Fruit fly (Drosophila melanogaster) whole organism, embryonic: Measurements from ENCODE around the gene mRpS7.

Experiments
- Awh ChIP-seq: fragments of 200-800 bp; sonication (Bioruptor generic); IDR thresholded peaks from 2 replicates; pipeline ENCODE4, ENCODE4 v1.3.6; 2022; ENCODE audit warnings: missing biosample characterization, missing genetic modification characterization
- Blimp-1 ChIP-seq: fragments of 200-800 bp; sonication (Bioruptor generic); optimal IDR thresholded peaks from 3 replicates; lab custom pipeline; 2018; ENCODE audit warnings: missing biosample characterization, missing genetic modification characterization, mild to moderate bottlenecking, moderate library complexity, missing genetic modification reagents
- CG10209 ChIP-seq: fragments of 200-800 bp; sonication (Bioruptor generic); optimal IDR thresholded peaks from 3 replicates; lab custom pipeline; 2017; ENCODE audit warnings: missing biosample characterization, mild to moderate bottlenecking, missing genetic modification characterization, missing genetic modification reagents
- CG10274 ChIP-seq: fragments of 200-800 bp; sonication (Bioruptor generic); optimal IDR thresholded peaks from 3 replicates; lab custom pipeline; 2017; ENCODE audit warnings: missing biosample characterization, mild to moderate bottlenecking, missing genetic modification characterization
- CG10565 ChIP-seq: fragments of 200-800 bp; sonication (Bioruptor generic); optimal IDR thresholded peaks from 3 replicates; lab custom pipeline; 2016; ENCODE audit warnings: missing biosample characterization, mild to moderate bottlenecking, missing genetic modification characterization
- CG13424 ChIP-seq: fragments of 200-800 bp; sonication (Bioruptor generic); optimal IDR thresholded peaks from 2 replicates; lab custom pipeline; 2019; ENCODE audit warnings: missing biosample characterization, mild to moderate bottlenecking, missing genetic modification characterization, moderate library complexity
- CG13775 ChIP-seq: fragments of 200-800 bp; sonication (Bioruptor generic); optimal IDR thresholded peaks from 3 replicates; lab custom pipeline; 2017; ENCODE audit warnings: missing biosample characterization, mild to moderate bottlenecking, missing genetic modification characterization
- CG14050 ChIP-seq: fragments of 200-800 bp; sonication (Bioruptor generic); IDR thresholded peaks from 3 replicates; pipeline ENCODE4 v1.3.6; 2022; ENCODE audit warnings: missing biosample characterization, missing genetic modification characterization
- CG14710 ChIP-seq: fragments of 200-800 bp; sonication (Bioruptor generic); optimal IDR thresholded peaks from 3 replicates; lab custom pipeline; 2019; ENCODE audit warnings: missing biosample characterization, mild to moderate bottlenecking, missing genetic modification characterization, moderate library complexity
- CG15073 ChIP-seq: fragments of 200-800 bp; sonication (Bioruptor generic); optimal IDR thresholded peaks from 2 replicates; lab custom pipeline; 2016; ENCODE audit warnings: missing biosample characterization, missing genetic modification characterization
- CG15696 ChIP-seq: fragments of 200-800 bp; sonication (Bioruptor generic); optimal IDR thresholded peaks from 2 replicates; lab custom pipeline; 2019; ENCODE audit warnings: missing biosample characterization, mild to moderate bottlenecking, missing genetic modification characterization, moderate library complexity
- CG17328 ChIP-seq: fragments of 200-800 bp; sonication (Bioruptor generic); IDR thresholded peaks from 2 replicates; pipeline ENCODE4 v1.3.6; 2022; ENCODE audit warnings: missing biosample characterization, missing genetic modification characterization
- CG17361 ChIP-seq: fragments of 200-800 bp; sonication (Bioruptor generic); IDR thresholded peaks from 3 replicates; pipeline ENCODE4 v1.3.6; 2022; ENCODE audit warnings: missing biosample characterization, missing genetic modification characterization
- CG17912 ChIP-seq: fragments of 200-800 bp; sonication (Bioruptor generic); optimal IDR thresholded peaks from 2 replicates; lab custom pipeline; 2018; ENCODE audit warnings: missing biosample characterization, mild to moderate bottlenecking, missing genetic modification characterization
- CG2129 ChIP-seq: fragments of 200-800 bp; sonication (Bioruptor generic); IDR thresholded peaks from 2 replicates; pipeline ENCODE4 v1.3.6; 2022; ENCODE audit warnings: missing biosample characterization, missing genetic modification characterization; ENCODE audit not compliant: partially characterized antibody
- CG2199 ChIP-seq: fragments of 200-800 bp; sonication (Bioruptor generic); IDR thresholded peaks from 3 replicates; pipeline ENCODE4 v1.3.6; 2022; ENCODE audit warnings: missing biosample characterization, missing genetic modification characterization
- CG3163 ChIP-seq: fragments of 200-800 bp; sonication (Bioruptor generic); optimal IDR thresholded peaks from 3 replicates; lab custom pipeline; 2016; ENCODE audit warnings: missing biosample characterization, missing genetic modification characterization
- CG8359 ChIP-seq: fragments of 200-800 bp; sonication (Bioruptor generic); optimal IDR thresholded peaks from 2 replicates; lab custom pipeline; 2017; ENCODE audit warnings: missing biosample characterization, mild to moderate bottlenecking, missing genetic modification characterization, borderline replicate concordance
- CG9215 ChIP-seq: fragments of 200-800 bp; sonication (Bioruptor generic); IDR thresholded peaks from 2 replicates; pipeline ENCODE4 v1.3.6; 2022; ENCODE audit warnings: missing biosample characterization, missing genetic modification characterization
- CG9437 ChIP-seq: fragments of 200-800 bp; sonication (Bioruptor generic); optimal IDR thresholded peaks from 2 replicates; lab custom pipeline; 2018; ENCODE audit warnings: missing biosample characterization, mild to moderate bottlenecking, missing genetic modification characterization
- CG9876 ChIP-seq: fragments of 200-800 bp; sonication (Bioruptor generic); optimal IDR thresholded peaks from 2 replicates; lab custom pipeline; 2016; ENCODE audit warnings: missing biosample characterization, missing genetic modification characterization
- CHES-1-like ChIP-seq: fragments of 200-800 bp; sonication (Bioruptor generic); optimal IDR thresholded peaks from 2 replicates; lab custom pipeline; 2016; ENCODE audit warnings: missing biosample characterization, missing genetic modification characterization
- Chrac-16 ChIP-seq: fragments of 200-800 bp; sonication (Bioruptor generic); optimal IDR thresholded peaks from 3 replicates; lab custom pipeline; 2016; ENCODE audit warnings: missing biosample characterization, missing genetic modification characterization
- CrebB ChIP-seq: fragments of 200-800 bp; sonication (Bioruptor generic); optimal IDR thresholded peaks from 3 replicates; lab custom pipeline; 2018; ENCODE audit warnings: missing biosample characterization, mild to moderate bottlenecking, missing genetic modification characterization
- Dbx ChIP-seq: fragments of 200-800 bp; sonication (Bioruptor generic); IDR thresholded peaks from 3 replicates; pipeline ENCODE4 v1.3.6; 2022; ENCODE audit warnings: missing biosample characterization, missing genetic modification characterization
- Dek ChIP-seq: fragments of 200-800 bp; sonication (Bioruptor generic); optimal IDR thresholded peaks from 3 replicates; lab custom pipeline; 2019; ENCODE audit warnings: missing biosample characterization, mild to moderate bottlenecking, missing genetic modification characterization, moderate library complexity
- Hand ChIP-seq: fragments of 200-800 bp; sonication (Bioruptor generic); optimal IDR thresholded peaks from 2 replicates; lab custom pipeline; 2017; ENCODE audit warnings: mild to moderate bottlenecking, missing biosample characterization, missing genetic modification reagents, missing genetic modification characterization
- HmgD ChIP-seq: fragments of 200-800 bp; sonication (Bioruptor generic); optimal IDR thresholded peaks from 3 replicates; lab custom pipeline; 2016; ENCODE audit warnings: missing biosample characterization, missing genetic modification characterization
- Hsf ChIP-seq: fragments of 200-800 bp; sonication (Bioruptor generic); optimal IDR thresholded peaks from 3 replicates; lab custom pipeline; 2016; ENCODE audit warnings: missing biosample characterization, missing genetic modification characterization
- NK7.1 ChIP-seq: fragments of 200-800 bp; sonication (Bioruptor generic); optimal IDR thresholded peaks from 3 replicates; lab custom pipeline; 2016; ENCODE audit warnings: missing biosample characterization, missing genetic modification characterization
- Nf-YA ChIP-seq: fragments of 200-800 bp; sonication (Bioruptor generic); IDR thresholded peaks from 2 replicates; pipeline ENCODE4 v1.3.6; 2022; ENCODE audit warnings: missing biosample characterization, missing genetic modification characterization
- PHDP ChIP-seq: fragments of 200-800 bp; sonication (Bioruptor generic); optimal IDR thresholded peaks from 3 replicates; lab custom pipeline; 2018; ENCODE audit warnings: missing biosample characterization, mild to moderate bottlenecking, missing genetic modification characterization, moderate library complexity
- TFAM ChIP-seq: fragments of 200-800 bp; sonication (Bioruptor generic); optimal IDR thresholded peaks from 2 replicates; lab custom pipeline; 2017; ENCODE audit warnings: missing biosample characterization, missing genetic modification characterization, inconsistent platforms
- ac ChIP-seq: fragments of 200-800 bp; sonication (Bioruptor generic); optimal IDR thresholded peaks from 3 replicates; lab custom pipeline; 2017; ENCODE audit warnings: missing biosample characterization, mild to moderate bottlenecking, missing genetic modification characterization
- crol ChIP-seq: fragments of 200-800 bp; sonication (Bioruptor generic); IDR thresholded peaks from 2 replicates; pipeline ENCODE4 v1.3.6; 2022; ENCODE audit warnings: missing biosample characterization, missing genetic modification characterization
- dmrt99B ChIP-seq: fragments of 200-800 bp; sonication (Bioruptor generic); optimal IDR thresholded peaks from 2 replicates; lab custom pipeline; 2018; ENCODE audit warnings: missing biosample characterization, mild to moderate bottlenecking, missing genetic modification characterization, moderate library complexity
- en ChIP-seq: fragments of 200-800 bp; sonication (Bioruptor generic); optimal IDR thresholded peaks from 2 replicates; lab custom pipeline; 2016; ENCODE audit warnings: missing biosample characterization, missing genetic modification characterization
- exex ChIP-seq: fragments of 200-800 bp; sonication (Bioruptor generic); optimal IDR thresholded peaks from 4 replicates; lab custom pipeline; 2018; ENCODE audit warnings: missing biosample characterization, mild to moderate bottlenecking, missing genetic modification characterization, moderate library complexity
- jing ChIP-seq: fragments of 200-800 bp; sonication (Bioruptor generic); optimal IDR thresholded peaks from 2 replicates; lab custom pipeline; 2018; ENCODE audit warnings: missing biosample characterization, mild to moderate bottlenecking, missing genetic modification characterization
- jumu ChIP-seq: fragments of 200-800 bp; sonication (Bioruptor generic); optimal IDR thresholded peaks from 3 replicates; lab custom pipeline; 2016; ENCODE audit warnings: missing biosample characterization, missing genetic modification characterization
- lab ChIP-seq: fragments of 200-800 bp; sonication (Bioruptor generic); optimal IDR thresholded peaks from 3 replicates; lab custom pipeline; 2017; ENCODE audit warnings: missing biosample characterization, missing genetic modification characterization, mild to moderate bottlenecking, moderate library complexity, missing genetic modification reagents
- org-1 ChIP-seq: fragments of 200-800 bp; sonication (Bioruptor generic); optimal IDR thresholded peaks from 2 replicates; lab custom pipeline; 2017; ENCODE audit warnings: missing biosample characterization, missing genetic modification characterization
- peb ChIP-seq: fragments of 200-800 bp; sonication (Bioruptor generic); IDR thresholded peaks from 2 replicates; pipeline ENCODE4 v1.3.6; 2022; ENCODE audit warnings: missing biosample characterization, missing genetic modification characterization
- salm ChIP-seq: fragments of 200-800 bp; sonication (Bioruptor generic); optimal IDR thresholded peaks from 2 replicates; lab custom pipeline; 2018; ENCODE audit warnings: missing biosample characterization, mild to moderate bottlenecking, missing genetic modification characterization
- sens-2 ChIP-seq: fragments of 200-800 bp; sonication (Bioruptor generic); IDR thresholded peaks from 2 replicates; pipeline ENCODE4 v1.3.6; 2022; ENCODE audit warnings: missing biosample characterization, missing genetic modification characterization
- sima ChIP-seq: fragments of 200-800 bp; sonication (Bioruptor generic); optimal IDR thresholded peaks from 2 replicates; lab custom pipeline; 2016; ENCODE audit warnings: missing biosample characterization, missing genetic modification characterization
- usp ChIP-seq: fragments of >200 bp; optimal IDR thresholded peaks from 2 replicates; lab custom pipeline; 2017; ENCODE audit warnings: missing biosample characterization, missing genetic modification characterization
- vnd ChIP-seq: fragments of 200-800 bp; sonication (Bioruptor generic); IDR thresholded peaks from 3 replicates; pipeline ENCODE4 v1.3.6; 2022; ENCODE audit warnings: missing biosample characterization, missing genetic modification characterization; ENCODE audit not compliant: partially characterized antibody
- z ChIP-seq: fragments of 200-800 bp; sonication (Bioruptor generic); IDR thresholded peaks from 3 replicates; pipeline ENCODE4 v1.3.6; 2022; ENCODE audit warnings: missing biosample characterization, missing genetic modification characterization
- zen2 ChIP-seq: fragments of 200-800 bp; sonication (Bioruptor generic); IDR thresholded peaks from 3 replicates; pipeline ENCODE4 v1.3.6; 2022; ENCODE audit warnings: missing biosample characterization, missing genetic modification characterization; ENCODE audit not compliant: partially characterized antibody

mRpS7 gene

dm6 chr2L:10381890-10382450 is 4.5 kb upstream of the mRpS7 start, which contains the start of gene CG5096 (continued):
- peak; percentile 85 for TF ChIP-seq Blimp-1 (GFP tag; lab: Kevin White, UChicago)
- TF ChIP-seq CG10565, result no peak
- peak; percentile 16 for TF ChIP-seq CG15073 (GFP tag; lab: Kevin White, UChicago)
- TF ChIP-seq CG14050 (GFP tag; lab: Robert Waterston, UW), result peak; percentile 87
- TF ChIP-seq CG13424, result peak; percentile 93
- TF ChIP-seq CG10274, result peak; percentile 46
- TF ChIP-seq CHES-1-like (GFP tag; lab: Kevin White, UChicago), result peak; percentile 62
- TF ChIP-seq CG15696, result peak; percentile 42
- no peak for TF ChIP-seq z (GFP tag; lab: Robert Waterston, UW)
- TF ChIP-seq CG9215 (GFP tag; lab: Robert Waterston, UW), result no peak; the same call in none of the 2 replicates
- TF ChIP-seq Hsf (GFP tag; lab: Kevin White, UChicago), result peak; percentile 79
- TF ChIP-seq CG14710 (tag; lab: Kevin White, UChicago), result peak; percentile 67
- peak; percentile 53 for TF ChIP-seq jumu (GFP tag; lab: Kevin White, UChicago)
- peak; percentile 89 for TF ChIP-seq Hand (GFP tag; lab: Kevin White, UChicago)
- peak; percentile 83 for TF ChIP-seq CG17328 (GFP tag; lab: Robert Waterston, UW)
- peak; percentile 95 for TF ChIP-seq PHDP (tag; lab: Kevin White, UChicago)
- TF ChIP-seq usp, result no peak
- peak; percentile 88 for TF ChIP-seq CG10209 (GFP tag; lab: Kevin White, UChicago)
- TF ChIP-seq vnd, result no peak
- TF ChIP-seq crol (GFP tag; lab: Robert Waterston, UW), result no peak
- no peak for TF ChIP-seq ac
- TF ChIP-seq en (GFP tag; lab: Kevin White, UChicago), result peak; percentile 72
- no peak for TF ChIP-seq sens-2
- TF ChIP-seq CrebB (tag; lab: Kevin White, UChicago), result peak; percentile 89
- peak; percentile 97 for TF ChIP-seq exex (tag; lab: Kevin White, UChicago)
- no peak for TF ChIP-seq zen2 (GFP tag; lab: Robert Waterston, UW)
- TF ChIP-seq Dek (tag; lab: Kevin White, UChicago), result peak; percentile 94
- peak; percentile 49 for TF ChIP-seq CG8359 (GFP tag; lab: Kevin White, UChicago)
- peak; percentile 70 for TF ChIP-seq CG13775 (GFP tag; lab: Kevin White, UChicago)
- peak; percentile 92 for TF ChIP-seq dmrt99B (tag; lab: Kevin White, UChicago)
- no peak for TF ChIP-seq CG2129 (GFP tag; lab: Robert Waterston, UW)
- TF ChIP-seq TFAM (GFP tag; lab: Kevin White, UChicago), result no peak
- peak; percentile 46 for TF ChIP-seq CG3163
- TF ChIP-seq CG17912 (GFP tag; lab: Kevin White, UChicago), result peak; percentile 43
- TF ChIP-seq peb, result peak; percentile 42; the same call in 1 of the 2 replicates
- TF ChIP-seq lab, result peak; percentile 97
- no peak for TF ChIP-seq CG9876 (GFP tag; lab: Kevin White, UChicago)
- peak; percentile 78 for TF ChIP-seq org-1 (GFP tag; lab: Kevin White, UChicago)
- peak; percentile 55 for TF ChIP-seq jing
- TF ChIP-seq Nf-YA, result peak; percentile 76
- peak; percentile 84; the same call in 2 of the 3 replicates for TF ChIP-seq CG17361 (GFP tag; lab: Robert Waterston, UW)
- peak; percentile 58 for TF ChIP-seq Chrac-16 (GFP tag; lab: Kevin White, UChicago)
- no peak for TF ChIP-seq HmgD
- peak; percentile 89 for TF ChIP-seq Awh (GFP tag; lab: Robert Waterston, UW)
- TF ChIP-seq NK7.1 (GFP tag; lab: Kevin White, UChicago), result peak; percentile 52
- TF ChIP-seq CG9437, result peak; percentile 73
- peak; percentile 15 for TF ChIP-seq sima (GFP tag; lab: Kevin White, UChicago)
- TF ChIP-seq salm, result peak; percentile 87
- peak; percentile 94 for TF ChIP-seq Dbx (GFP tag; lab: Robert Waterston, UW)
- TF ChIP-seq CG2199, result peak; percentile 70; the same call in 1 of the 3 replicates
